ENCODE assay signal across 6 fruit fly cellular contexts in the genomic region with DNA sequence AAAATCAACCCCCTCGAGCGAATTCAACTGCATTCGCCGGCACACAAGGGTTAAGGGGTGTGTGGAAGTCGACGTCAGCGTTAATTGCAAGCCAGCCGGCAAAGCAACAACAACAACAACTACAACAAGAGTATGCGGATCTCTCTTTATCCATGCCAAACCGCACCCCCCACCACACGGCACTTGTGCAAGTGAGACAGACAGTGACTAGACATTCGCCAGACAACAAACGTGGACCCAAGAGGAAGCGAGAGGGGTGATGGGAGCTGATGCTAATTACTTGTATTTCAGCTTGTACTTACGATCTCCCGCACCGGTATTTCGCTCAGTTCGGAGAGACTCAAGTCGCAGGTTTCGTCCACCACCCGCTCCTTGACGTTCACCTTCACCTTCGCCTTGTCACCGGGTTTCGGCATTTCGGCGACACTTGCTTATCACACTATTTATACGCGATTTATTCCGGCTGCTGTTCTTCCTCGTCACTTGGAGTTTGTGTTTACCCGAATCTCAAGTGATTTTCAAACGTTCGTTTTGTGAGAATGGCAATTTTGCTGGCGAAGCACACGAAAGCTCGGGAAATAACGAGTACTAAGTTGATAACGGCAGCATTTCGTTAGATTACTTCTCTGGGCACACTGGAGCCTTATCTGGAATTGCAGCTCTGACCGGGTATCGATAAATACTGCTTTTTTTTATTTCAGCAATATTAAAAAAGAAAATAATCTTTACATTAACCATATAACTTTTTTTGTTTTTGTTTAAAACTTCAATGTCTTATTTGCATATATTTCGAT.
A peak's percentile ranks its signal among the peaks of the same experiment; 100 is the strongest.
TF ChIP-seq lines count a peak whose summit lies in the region.

A gene (minus strand): TSS at position 547 of the 794 bp plus-strand sequence.

- peak; percentile 42 for TF ChIP-seq CTCF in whole organism, embryonic (GFP tag; optimal IDR thresholded peaks at IDR 0.05; lab: Kevin White, UChicago)

TF ChIP-seq in whole organism, 6 proteins besides CTCF, POLR2A, EP300 and RAD21:
- TF ChIP-seq pan (optimal IDR thresholded peaks at IDR 0.05; lab: Kevin White, UChicago) (no peak), psq (optimal IDR thresholded peaks at IDR 0.05; lab: Kevin White, UChicago) (no peak), CG8478 (optimal IDR thresholded peaks at IDR 0.05; lab: Kevin White, UChicago) (peak; percentile 37), Dll (optimal IDR thresholded peaks at IDR 0.05; lab: Kevin White, UChicago) (no peak), usp (GFP tag; optimal IDR thresholded peaks at IDR 0.05; lab: Kevin White, UChicago) (no peak), EcR (GFP tag; optimal IDR thresholded peaks at IDR 0.05; lab: Kevin White, UChicago) (no peak)

TF ChIP-seq in whole organism, adult, 20 proteins besides CTCF, POLR2A, EP300 and RAD21 (continues in another document):
- TF ChIP-seq pad (GFP tag; optimal IDR thresholded peaks at IDR 0.05; lab: Kevin White, UChicago) = peak; percentile 84
- no peak for TF ChIP-seq Clk (GFP tag; optimal IDR thresholded peaks at IDR 0.05; lab: Kevin White, UChicago)
- peak; percentile 33 for TF ChIP-seq Hr96 (GFP tag; optimal IDR thresholded peaks at IDR 0.05; lab: Kevin White, UChicago)
- peak; percentile 32 for TF ChIP-seq ovo (GFP tag; optimal IDR thresholded peaks at IDR 0.05; lab: Kevin White, UChicago)
- TF ChIP-seq Mnt (GFP tag; optimal IDR thresholded peaks at IDR 0.05; lab: Kevin White, UChicago) = peak; percentile 76
- TF ChIP-seq CG14711 (tag; optimal IDR thresholded peaks at IDR 0.05; lab: Kevin White, UChicago) = peak; percentile 29
- peak; percentile 22 for TF ChIP-seq Crg-1 (GFP tag; optimal IDR thresholded peaks at IDR 0.05; lab: Kevin White, UChicago)
- TF ChIP-seq CG12768 (GFP tag; optimal IDR thresholded peaks at IDR 0.05; lab: Kevin White, UChicago) = peak; percentile 33
- TF ChIP-seq CG7045 (GFP tag; optimal IDR thresholded peaks at IDR 0.05; lab: Kevin White, UChicago) = no peak
- TF ChIP-seq cic (GFP tag; optimal IDR thresholded peaks at IDR 0.05; lab: Kevin White, UChicago) = peak; percentile 61
- peak; percentile 40 for TF ChIP-seq bab1 (GFP tag; optimal IDR thresholded peaks at IDR 0.05; lab: Kevin White, UChicago)
- TF ChIP-seq CG5204 (GFP tag; optimal IDR thresholded peaks at IDR 0.05; lab: Kevin White, UChicago) = no peak
- TF ChIP-seq tj (GFP tag; optimal IDR thresholded peaks at IDR 0.05; lab: Kevin White, UChicago) = peak; percentile 97
- peak; percentile 19 for TF ChIP-seq CG33017 (tag; optimal IDR thresholded peaks at IDR 0.05; lab: Kevin White, UChicago)
- TF ChIP-seq cnc (optimal IDR thresholded peaks at IDR 0.05; lab: Kevin White, UChicago) = peak; percentile 35 to 58

TF ChIP-seq in whole organism, embryonic, 481 proteins besides CTCF, POLR2A, EP300 and RAD21 (continues in another document):
- TF ChIP-seq CG6791 (GFP tag; IDR thresholded peaks at IDR 0.05; lab: Robert Waterston, UW; ENCODE audit: partially characterized antibody) = 0 out of 3 replicates have a peak, but pooled peaks have one; percentile 16
- no peak for TF ChIP-seq caup (GFP tag; optimal IDR thresholded peaks at IDR 0.05; lab: Kevin White, UChicago; ENCODE audit: severe bottlenecking)
- TF ChIP-seq sug (tag; optimal IDR thresholded peaks at IDR 0.05; lab: Kevin White, UChicago) = peak; percentile 59
- peak; percentile 82 for TF ChIP-seq CG1832 (GFP tag; optimal IDR thresholded peaks at IDR 0.05; lab: Kevin White, UChicago)
- peak; percentile 71 for TF ChIP-seq HmgZ (tag; optimal IDR thresholded peaks at IDR 0.05; lab: Kevin White, UChicago)
- 0 out of 3 replicates have a peak, but pooled peaks have one; percentile 7 for TF ChIP-seq Opbp (GFP tag; IDR thresholded peaks at IDR 0.05; lab: Robert Waterston, UW; ENCODE audit: partially characterized antibody)
- no peak for TF ChIP-seq yki (optimal IDR thresholded peaks at IDR 0.05; lab: Kevin White, UChicago)
- no peak for TF ChIP-seq CG30020 (tag; optimal IDR thresholded peaks at IDR 0.05; lab: Kevin White, UChicago)
- peak in 1 of 3 experiments; percentile 50 for TF ChIP-seq Stat92E (GFP tag; optimal IDR thresholded peaks at IDR 0.05; lab: Kevin White, UChicago)
- no peak for TF ChIP-seq CG9876 (GFP tag; optimal IDR thresholded peaks at IDR 0.05; lab: Kevin White, UChicago)
- no peak for TF ChIP-seq ab (GFP tag; optimal IDR thresholded peaks at IDR 0.05; lab: Kevin White, UChicago)
- TF ChIP-seq D19B (GFP tag; optimal IDR thresholded peaks at IDR 0.05; lab: Kevin White, UChicago) = peak; percentile 48
- TF ChIP-seq CG1603 (tag; optimal IDR thresholded peaks at IDR 0.05; lab: Kevin White, UChicago) = peak; percentile 67
- peak; percentile 23 for TF ChIP-seq sd (tag; optimal IDR thresholded peaks at IDR 0.05; lab: Kevin White, UChicago)

TF ChIP-seq in whole organism, prepupa, 60 proteins besides CTCF, POLR2A, EP300 and RAD21 (continues in another document):
- no peak for TF ChIP-seq lz (GFP tag; optimal IDR thresholded peaks at IDR 0.05; lab: Kevin White, UChicago)
- TF ChIP-seq Sox15 (GFP tag; optimal IDR thresholded peaks at IDR 0.05; lab: Kevin White, UChicago) = no peak
- 0 out of 2 replicates have a peak, but pooled peaks have one; percentile 28 for TF ChIP-seq CG11294 (GFP tag; IDR thresholded peaks at IDR 0.05; lab: Robert Waterston, UW)
- peak; percentile 12 for TF ChIP-seq dsx (GFP tag; optimal IDR thresholded peaks at IDR 0.05; lab: Kevin White, UChicago; ENCODE audit: poor library complexity, severe bottlenecking)
- TF ChIP-seq ss (GFP tag; optimal IDR thresholded peaks at IDR 0.05; lab: Kevin White, UChicago) = peak; percentile 2 to 50
- TF ChIP-seq CG10631 (GFP tag; optimal IDR thresholded peaks at IDR 0.05; lab: Kevin White, UChicago) = no peak
- TF ChIP-seq Eip78C (GFP tag; lab: Kevin White, UChicago) = peak; percentile 79
- peak; percentile 27 for TF ChIP-seq CG16779 (tag; optimal IDR thresholded peaks at IDR 0.05; lab: Kevin White, UChicago)
- TF ChIP-seq CG8119 (GFP tag; IDR thresholded peaks at IDR 0.05; lab: Robert Waterston, UW) = no peak
- no peak for TF ChIP-seq Sox102F (GFP tag; optimal IDR thresholded peaks at IDR 0.05; lab: Kevin White, UChicago)
- no peak for TF ChIP-seq CG4318 (GFP tag; optimal IDR thresholded peaks at IDR 0.05; lab: Kevin White, UChicago)
- TF ChIP-seq Gug (GFP tag; IDR thresholded peaks at IDR 0.05; lab: Robert Waterston, UW) = no peak
- no peak for TF ChIP-seq CG6854 (GFP tag; optimal IDR thresholded peaks at IDR 0.05; lab: Kevin White, UChicago)
- no peak for TF ChIP-seq CG15336 (GFP tag; IDR thresholded peaks at IDR 0.05; lab: Robert Waterston, UW)
- TF ChIP-seq fkh (GFP tag; optimal IDR thresholded peaks at IDR 0.05; lab: Kevin White, UChicago) = peak; percentile 82
- TF ChIP-seq Hr39 (GFP tag; optimal IDR thresholded peaks at IDR 0.05; lab: Kevin White, UChicago) = no peak

TF ChIP-seq in whole organism, pupa, 21 proteins besides CTCF, POLR2A, EP300 and RAD21 (continues in another document):
- no peak for TF ChIP-seq CG32121 (GFP tag; IDR thresholded peaks at IDR 0.05; lab: Robert Waterston, UW)
- peak; percentile 23 for TF ChIP-seq gl (tag; optimal IDR thresholded peaks at IDR 0.05; lab: Kevin White, UChicago)
- no peak for TF ChIP-seq D1 (tag; optimal IDR thresholded peaks at IDR 0.05; lab: Kevin White, UChicago)
- no peak for TF ChIP-seq CG34367 (tag; optimal IDR thresholded peaks at IDR 0.05; lab: Kevin White, UChicago)
- TF ChIP-seq Pif1B (GFP tag; optimal IDR thresholded peaks at IDR 0.05; lab: Kevin White, UChicago) = no peak
- no peak for TF ChIP-seq CG8301 (tag; optimal IDR thresholded peaks at IDR 0.05; lab: Kevin White, UChicago)
- peak; percentile 99 for TF ChIP-seq Snoo (tag; optimal IDR thresholded peaks at IDR 0.05; lab: Kevin White, UChicago)
- no peak; the same call in 1 of the 2 replicates for TF ChIP-seq CG12605 (GFP tag; IDR thresholded peaks at IDR 0.05; lab: Robert Waterston, UW)
- peak; percentile 65; the same call in 2 of the 3 replicates for TF ChIP-seq CG4496 (GFP tag; IDR thresholded peaks at IDR 0.05; lab: Robert Waterston, UW)
- no peak for TF ChIP-seq fd96Ca (GFP tag; IDR thresholded peaks at IDR 0.05; lab: Robert Waterston, UW)
- TF ChIP-seq CG8159 (tag; optimal IDR thresholded peaks at IDR 0.05; lab: Kevin White, UChicago) = no peak
- no peak for TF ChIP-seq CG14655 (GFP tag; optimal IDR thresholded peaks at IDR 0.05; lab: Kevin White, UChicago)
- no peak for TF ChIP-seq CG9948 (tag; optimal IDR thresholded peaks at IDR 0.05; lab: Kevin White, UChicago)
- TF ChIP-seq CG13204 (GFP tag; optimal IDR thresholded peaks at IDR 0.05; lab: Kevin White, UChicago) = peak; percentile 77
- peak; percentile 37 for TF ChIP-seq Pif1A (GFP tag; optimal IDR thresholded peaks at IDR 0.05; lab: Kevin White, UChicago)
- TF ChIP-seq EcR (GFP tag; optimal IDR thresholded peaks at IDR 0.05; lab: Kevin White, UChicago) = peak; percentile 57
- TF ChIP-seq CG15710 (tag; optimal IDR thresholded peaks at IDR 0.05; lab: Kevin White, UChicago) = no peak
- TF ChIP-seq CG10348 (GFP tag; IDR thresholded peaks at IDR 0.05; lab: Robert Waterston, UW) = no peak

TF ChIP-seq in whole organism, wandering third instar larva, 38 proteins besides CTCF, POLR2A, EP300 and RAD21 (continues in another document):
- TF ChIP-seq Sp1 (GFP tag; optimal IDR thresholded peaks at IDR 0.05; lab: Kevin White, UChicago) (peak; percentile 3), woc (GFP tag; optimal IDR thresholded peaks at IDR 0.05; lab: Kevin White, UChicago) (peak; percentile 30), usp (GFP tag; optimal IDR thresholded peaks at IDR 0.05; lab: Kevin White, UChicago) (no peak), Hr83 (GFP tag; optimal IDR thresholded peaks at IDR 0.05; lab: Kevin White, UChicago; ENCODE audit: poor library complexity, severe bottlenecking) (no peak), psq (GFP tag; optimal IDR thresholded peaks at IDR 0.05; lab: Kevin White, UChicago) (peak; percentile 10), tai (GFP tag; optimal IDR thresholded peaks at IDR 0.05; lab: Kevin White, UChicago) (peak; percentile 21), Jra (GFP tag; optimal IDR thresholded peaks at IDR 0.05; lab: Kevin White, UChicago) (peak; percentile 7), dl (GFP tag; optimal IDR thresholded peaks at IDR 0.05; lab: Kevin White, UChicago; ENCODE audit: insufficient read depth in 1 of 2, partially characterized antibody in 2 of 2) (peak in 1 of 2 experiments; percentile 9), foxo (GFP tag; optimal IDR thresholded peaks at IDR 0.05; lab: Kevin White, UChicago) (peak in 1 of 2 experiments; percentile 30), Myc (optimal IDR thresholded peaks at IDR 0.05; lab: Kevin White, UChicago) (peak; percentile 18), h (GFP tag; optimal IDR thresholded peaks at IDR 0.05; lab: Kevin White, UChicago) (peak; percentile 30), br (GFP tag; optimal IDR thresholded peaks at IDR 0.05; lab: Kevin White, UChicago) (no peak), sage (GFP tag; optimal IDR thresholded peaks at IDR 0.05; lab: Kevin White, UChicago) (no peak), Mio (GFP tag; optimal IDR thresholded peaks at IDR 0.05; lab: Kevin White, UChicago) (no peak), OdsH (GFP tag; optimal IDR thresholded peaks at IDR 0.05; lab: Kevin White, UChicago) (no peak), GATAd (GFP tag; optimal IDR thresholded peaks at IDR 0.05; lab: Kevin White, UChicago) (no peak), Vsx2 (GFP tag; optimal IDR thresholded peaks at IDR 0.05; lab: Kevin White, UChicago; ENCODE audit: partially characterized antibody) (peak; percentile 92), Dfd (GFP tag; optimal IDR thresholded peaks at IDR 0.05; lab: Kevin White, UChicago) (no peak)
